Worm (Caenorhabditis elegans): ENCODE measurements around the gene C05D12.4.

C05D12.4 gene

DNA sequence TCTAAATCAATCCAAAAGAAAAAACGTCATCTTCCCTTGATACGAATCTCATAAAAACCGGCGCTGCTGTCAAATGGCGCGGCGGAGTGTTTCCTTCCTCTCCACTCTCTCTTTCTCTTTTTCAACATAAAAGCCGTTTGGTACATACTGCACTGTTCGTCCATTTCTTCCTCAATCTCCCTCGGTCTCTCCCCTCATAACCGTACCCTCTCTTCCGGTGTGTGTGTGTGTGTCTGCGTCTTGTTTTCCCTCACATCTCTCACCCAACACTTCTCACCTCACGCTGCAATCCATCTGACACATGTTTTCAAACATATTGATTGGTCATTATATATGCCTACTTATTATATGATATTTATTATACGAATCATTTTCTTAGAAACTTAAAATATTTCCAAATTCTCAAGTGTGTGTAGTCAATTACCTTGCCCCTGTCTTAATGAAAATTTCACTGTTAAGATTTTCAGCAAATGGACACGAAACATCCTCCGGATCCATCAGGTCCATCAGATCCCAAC lies 32.8 kb downstream of the C05D12.4 start, which contains the start of the genes aars-1 and rga-1 (continued):
- TF ChIP-seq ceh-58 (GFP tag; IDR thresholded peaks at IDR 0.05) (no peak), fkh-3 (tag; optimal IDR thresholded peaks at IDR 0.05) (no peak), zim-3 (tag; optimal IDR thresholded peaks at IDR 0.05) (no peak), B0261.1 (tag; optimal IDR thresholded peaks at IDR 0.05) (no peak), ztf-3 (GFP tag; optimal IDR thresholded peaks at IDR 0.05) (no peak), bed-2 (GFP tag; IDR thresholded peaks at IDR 0.05) (no peak), lin-26 (GFP tag; IDR thresholded peaks at IDR 0.05) (0 out of 2 replicates have a peak, but pooled peaks have one; percentile 36), madf-10 (tag; optimal IDR thresholded peaks at IDR 0.05) (no peak), rcor-1 (GFP tag; IDR thresholded peaks at IDR 0.05) (no peak), F39B2.1 (GFP tag; IDR thresholded peaks at IDR 0.05) (no peak), nhr-120 (GFP tag; IDR thresholded peaks at IDR 0.05) (no peak), dpff-1 (tag; optimal IDR thresholded peaks at IDR 0.05) (no peak), hlh-12 (tag; optimal IDR thresholded peaks at IDR 0.05) (no peak), repo-1 (tag; optimal IDR thresholded peaks at IDR 0.05) (no peak), lin-40 (tag; optimal IDR thresholded peaks at IDR 0.05) (peak; percentile 34), lsl-1 (GFP tag; optimal IDR thresholded peaks at IDR 0.05) (no peak), T07F8.4 (tag; optimal IDR thresholded peaks at IDR 0.05) (no peak), nhr-179 (tag; optimal IDR thresholded peaks at IDR 0.05) (no peak), zfh-2 (GFP tag; conservative IDR thresholded peaks at IDR 0.05) (peak; percentile 86), nhr-80 (tag; optimal IDR thresholded peaks at IDR 0.05) (peak; percentile 96), tbx-9 (tag; optimal IDR thresholded peaks at IDR 0.05; ENCODE audit: borderline replicate concordance) (no peak), K12H6.12 (tag; optimal IDR thresholded peaks at IDR 0.05) (peak; percentile 4), lag-1 (GFP tag; IDR thresholded peaks at IDR 0.05) (no peak), madf-8 (GFP tag; conservative IDR thresholded peaks at IDR 0.05) (no peak), gei-17 (GFP tag; optimal IDR thresholded peaks at IDR 0.05) (no peak), nhr-90 (tag; optimal IDR thresholded peaks at IDR 0.05) (no peak), F57C9.4 (tag; optimal IDR thresholded peaks at IDR 0.05) (no peak), hsf-1 (GFP tag; IDR thresholded peaks at IDR 0.05) (no peak), egrh-3 (GFP tag; IDR thresholded peaks at IDR 0.05) (no peak), F22D6.2 (tag; optimal IDR thresholded peaks at IDR 0.05) (no peak), K11D2.4 (GFP tag; IDR thresholded peaks at IDR 0.05) (no peak)

- TF ChIP-seq dpff-1 (tag; optimal IDR thresholded peaks at IDR 0.05), result no peak
- no peak for TF ChIP-seq nfyb-1 (GFP tag; IDR thresholded peaks at IDR 0.05)
- TF ChIP-seq cebp-1 (GFP tag; IDR thresholded peaks at IDR 0.05), result no peak
- TF ChIP-seq cebp-1 (tag; optimal IDR thresholded peaks at IDR 0.05), result no peak
- no peak for TF ChIP-seq ztf-6 (GFP tag; IDR thresholded peaks at IDR 0.05)
- no peak for TF ChIP-seq tlf-1 (GFP tag; optimal IDR thresholded peaks at IDR 0.05)
- TF ChIP-seq nhr-90 (tag; optimal IDR thresholded peaks at IDR 0.05), result no peak
Observed at ce11 chrII:11467541-11467940, 35.9 kb downstream of the C05D12.4 start, which contains the start of gene klp-17. Gene klp-17, minus strand, starts transcription at chrII:11467641.

ce11 chrII:11469574-11470108 lies 38.0 kb downstream of the C05D12.4 start, which contains the start of gene cisd-1:
Gene cisd-1, minus strand, starts transcription at chrII:11469624.
- TF ChIP-seq F33H1.4 (GFP tag; IDR thresholded peaks at IDR 0.05) (no peak), lin-26 (GFP tag; IDR thresholded peaks at IDR 0.05) (no peak), tlf-1 (GFP tag; optimal IDR thresholded peaks at IDR 0.05) (no peak), mel-28 (tag; optimal IDR thresholded peaks at IDR 0.05; ENCODE audit: borderline replicate concordance) (no peak), lsl-1 (GFP tag; optimal IDR thresholded peaks at IDR 0.05) (no peak), egl-18 (GFP tag; IDR thresholded peaks at IDR 0.05) (no peak), ekl-4 (GFP tag; IDR thresholded peaks at IDR 0.05) (0 out of 2 replicates have a peak, but pooled peaks have one; percentile 32), Y67H2A.10 (GFP tag; conservative IDR thresholded peaks at IDR 0.05) (no peak), F10E7.11 (tag; optimal IDR thresholded peaks at IDR 0.05) (no peak), him-1 (tag; optimal IDR thresholded peaks at IDR 0.05) (no peak), cebp-1 (GFP tag; IDR thresholded peaks at IDR 0.05) (peak; percentile 25; the same call in 1 of the 2 replicates), cebp-1 (tag; optimal IDR thresholded peaks at IDR 0.05) (peak; percentile 59), ZK185.1 (tag; optimal IDR thresholded peaks at IDR 0.05; ENCODE audit: poor library complexity, severe bottlenecking) (no peak), F57A8.1 (GFP tag; optimal IDR thresholded peaks at IDR 0.05) (no peak), nfyb-1 (GFP tag; IDR thresholded peaks at IDR 0.05) (no peak), zim-3 (tag; optimal IDR thresholded peaks at IDR 0.05) (no peak), nhr-80 (tag; optimal IDR thresholded peaks at IDR 0.05) (peak; percentile 61), F52B5.7 (tag; optimal IDR thresholded peaks at IDR 0.05) (no peak), Y95B8A.8 (GFP tag; IDR thresholded peaks at IDR 0.05) (no peak)

Measured in whole organism, young adult.